Fruit fly (Drosophila melanogaster): ENCODE measurements around the gene Amt.

Gene Amt

dm6 chr3R:15229329-15229876, 19.5 kb downstream of the Amt start, which contains the start of the genes Art3 and mRpS10 (continued):
- TF ChIP-seq org-1 (GFP tag; optimal IDR thresholded peaks at IDR 0.05) (peak; percentile 100), Poxn (GFP tag; IDR thresholded peaks at IDR 0.05) (peak; percentile 100), CG8478 (optimal IDR thresholded peaks at IDR 0.05) (no peak), Tbp (GFP tag; optimal IDR thresholded peaks at IDR 0.05) (no peak), CG5245 (GFP tag; optimal IDR thresholded peaks at IDR 0.05) (peak; percentile 100), CG8944 (GFP tag; optimal IDR thresholded peaks at IDR 0.05) (peak; percentile 100), Sox102F (GFP tag; optimal IDR thresholded peaks at IDR 0.05) (peak; percentile 100), CG13287 (GFP tag; IDR thresholded peaks at IDR 0.05; ENCODE audit: partially characterized antibody) (peak; percentile 45; the same call in 1 of the 2 replicates), gfzf (GFP tag; optimal IDR thresholded peaks at IDR 0.05) (peak; percentile 89), ttk (GFP tag; IDR thresholded peaks at IDR 0.05) (peak; percentile 100), Gsc (GFP tag; IDR thresholded peaks at IDR 0.05) (peak; percentile 99), hb (GFP tag; IDR thresholded peaks at IDR 0.05; ENCODE audit: partially characterized antibody) (no peak), pan (optimal IDR thresholded peaks at IDR 0.05) (peak in 1 of 2 experiments; percentile 82), pan (GFP tag; optimal IDR thresholded peaks at IDR 0.05 in 1 of 2, IDR thresholded peaks at IDR 0.05 in 1 of 2) (peak; percentile 84 to 100), hbn (GFP tag; IDR thresholded peaks at IDR 0.05; ENCODE audit: partially characterized antibody) (peak; percentile 47), D19B (GFP tag; optimal IDR thresholded peaks at IDR 0.05) (peak; percentile 100), sd (tag; optimal IDR thresholded peaks at IDR 0.05) (peak; percentile 99), CG15479 (GFP tag; optimal IDR thresholded peaks at IDR 0.05) (peak; percentile 96), twi (tag; optimal IDR thresholded peaks at IDR 0.05) (peak; percentile 100), CG3847 (GFP tag; IDR thresholded peaks at IDR 0.05) (peak; percentile 100), so (GFP tag; IDR thresholded peaks at IDR 0.05) (peak; percentile 100), E2f2 (GFP tag; IDR thresholded peaks at IDR 0.05) (peak; percentile 96), kah (GFP tag; optimal IDR thresholded peaks at IDR 0.05) (peak; percentile 99), YL-1 (GFP tag; optimal IDR thresholded peaks at IDR 0.05) (peak; percentile 100), ssp (GFP tag; IDR thresholded peaks at IDR 0.05) (peak; percentile 97), Adf1 (GFP tag; IDR thresholded peaks at IDR 0.05) (peak; percentile 95), GATAe (GFP tag; conservative IDR thresholded peaks at IDR 0.05) (peak; percentile 100), Mes4 (GFP tag; optimal IDR thresholded peaks at IDR 0.05) (peak; percentile 100), CG2889 (GFP tag; IDR thresholded peaks at IDR 0.05) (peak; percentile 100), CG7839 (tag; optimal IDR thresholded peaks at IDR 0.05) (peak; percentile 100), CG14965 (GFP tag; optimal IDR thresholded peaks at IDR 0.05; ENCODE audit: borderline replicate concordance) (peak; percentile 94), CG12155 (GFP tag; optimal IDR thresholded peaks at IDR 0.05) (peak; percentile 99), CG7987 (GFP tag; optimal IDR thresholded peaks at IDR 0.05) (peak; percentile 99), amos (GFP tag; IDR thresholded peaks at IDR 0.05; ENCODE audit: partially characterized antibody) (no peak), abd-A (tag; optimal IDR thresholded peaks at IDR 0.05) (no peak), CG17568 (GFP tag; optimal IDR thresholded peaks at IDR 0.05) (no peak), CG10654 (GFP tag; optimal IDR thresholded peaks at IDR 0.05) (peak; percentile 100), CG14441 (GFP tag; IDR thresholded peaks at IDR 0.05) (peak; percentile 100), mam (GFP tag; optimal IDR thresholded peaks at IDR 0.05) (peak; percentile 100), HHEX (GFP tag; optimal IDR thresholded peaks at IDR 0.05) (peak; percentile 100), CG8281 (tag; optimal IDR thresholded peaks at IDR 0.05) (peak; percentile 97), Awh (GFP tag; IDR thresholded peaks at IDR 0.05) (peak; percentile 100), slou (GFP tag; optimal IDR thresholded peaks at IDR 0.05) (peak; percentile 100), CG18476 (GFP tag; optimal IDR thresholded peaks at IDR 0.05) (peak; percentile 99), CG7372 (GFP tag; IDR thresholded peaks at IDR 0.05) (peak; percentile 100), CG9797 (GFP tag; optimal IDR thresholded peaks at IDR 0.05) (peak; percentile 87), Aef1 (GFP tag; IDR thresholded peaks at IDR 0.05) (peak; percentile 100), B-H1 (GFP tag; IDR thresholded peaks at IDR 0.05) (peak; percentile 100), Hey (tag; optimal IDR thresholded peaks at IDR 0.05) (peak; percentile 99), her (GFP tag; optimal IDR thresholded peaks at IDR 0.05) (peak; percentile 98), CG11696 (GFP tag; IDR thresholded peaks at IDR 0.05) (peak; percentile 99)

All from whole organism, embryonic.